Fruit fly (Drosophila melanogaster): ENCODE results near the gene tkv.
A peak's percentile ranks its signal among the peaks of the same experiment; 100 is the strongest.

tkv gene

DNA sequence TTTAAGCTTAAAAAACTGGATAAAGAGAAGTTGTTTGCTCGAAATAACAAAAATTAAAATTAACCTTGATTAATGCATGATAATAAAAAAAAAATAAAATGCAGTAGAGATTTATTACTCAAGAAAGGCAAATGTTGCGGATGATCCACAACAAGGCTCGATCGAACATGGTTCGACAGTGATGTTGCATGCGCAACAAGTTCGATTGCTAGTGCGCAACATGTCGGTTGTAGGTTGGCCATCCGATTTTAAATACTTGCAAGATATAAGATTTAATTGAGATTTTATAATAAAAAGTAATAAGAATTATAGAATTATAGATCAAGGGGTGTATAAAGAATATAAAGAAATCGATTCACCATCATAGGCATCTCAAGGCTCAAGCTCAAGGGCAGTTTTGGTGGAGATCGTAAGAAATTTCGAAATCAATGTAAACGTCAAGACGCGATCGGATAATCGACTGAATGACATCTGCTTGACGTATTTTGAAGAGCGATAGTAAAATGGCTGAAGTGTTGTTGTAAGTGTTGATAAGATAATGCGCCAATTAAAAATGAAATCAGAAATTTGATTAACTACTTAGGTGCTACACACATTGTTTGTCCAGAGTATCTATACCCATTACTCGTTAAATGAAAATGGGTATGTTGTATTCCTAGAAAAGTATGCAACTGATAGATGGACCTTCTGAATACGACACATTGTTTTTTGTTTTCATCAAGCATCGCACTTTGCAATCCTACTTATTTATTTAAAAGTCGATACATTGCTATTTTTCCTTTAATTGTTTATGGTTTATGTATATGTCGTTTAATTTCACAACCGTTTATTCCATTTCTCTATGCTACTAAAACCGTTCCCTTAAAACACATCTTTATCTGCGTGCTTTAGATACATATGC, 61.7 kb downstream of the tkv start (continued):
- no peak for TF ChIP-seq Dp (GFP tag; optimal IDR thresholded peaks at IDR 0.05)
- peak; percentile 65 for TF ChIP-seq sens (GFP tag)
- no peak for TF ChIP-seq danr (GFP tag; IDR thresholded peaks at IDR 0.05)
- no peak for TF ChIP-seq peb (GFP tag; IDR thresholded peaks at IDR 0.05)
- TF ChIP-seq CG13424 (tag; optimal IDR thresholded peaks at IDR 0.05), result peak; percentile 11
- no peak for TF ChIP-seq CG42726 (GFP tag; IDR thresholded peaks at IDR 0.05; ENCODE audit: partially characterized antibody)
- TF ChIP-seq HLH3B (GFP tag; IDR thresholded peaks at IDR 0.05), result no peak
- TF ChIP-seq pum (GFP tag; optimal IDR thresholded peaks at IDR 0.05), result no peak
- TF ChIP-seq CG4617 (GFP tag; optimal IDR thresholded peaks at IDR 0.05; ENCODE audit: borderline replicate concordance), result no peak
- no peak for TF ChIP-seq CG2712 (tag; optimal IDR thresholded peaks at IDR 0.05)
- TF ChIP-seq CG13296 (GFP tag; optimal IDR thresholded peaks at IDR 0.05), result peak; percentile 6
- TF ChIP-seq fu2 (GFP tag; optimal IDR thresholded peaks at IDR 0.05), result peak; percentile 16
- TF ChIP-seq CG4424 (GFP tag; optimal IDR thresholded peaks at IDR 0.05), result no peak
- TF ChIP-seq gfzf (GFP tag; optimal IDR thresholded peaks at IDR 0.05), result no peak
- TF ChIP-seq Sry-δ (GFP tag; optimal IDR thresholded peaks at IDR 0.05), result no peak
- peak; percentile 65 for TF ChIP-seq CG2120 (GFP tag; optimal IDR thresholded peaks at IDR 0.05)
- TF ChIP-seq CG17385 (GFP tag; optimal IDR thresholded peaks at IDR 0.05), result peak; percentile 15
- TF ChIP-seq tio (GFP tag; optimal IDR thresholded peaks at IDR 0.05), result peak; percentile 49
- TF ChIP-seq chn (GFP tag; optimal IDR thresholded peaks at IDR 0.05), result no peak
- no peak for TF ChIP-seq gcm (GFP tag; optimal IDR thresholded peaks at IDR 0.05)
- TF ChIP-seq NC2β (GFP tag; optimal IDR thresholded peaks at IDR 0.05), result no peak
- TF ChIP-seq nau (GFP tag; optimal IDR thresholded peaks at IDR 0.05), result no peak
- TF ChIP-seq gro (GFP tag; optimal IDR thresholded peaks at IDR 0.05), result peak; percentile 7
- no peak for TF ChIP-seq chinmo (GFP tag; IDR thresholded peaks at IDR 0.05; ENCODE audit: partially characterized antibody)
- peak; percentile 23 for TF ChIP-seq corto (GFP tag; optimal IDR thresholded peaks at IDR 0.05)
- TF ChIP-seq dan (GFP tag; IDR thresholded peaks at IDR 0.05), result no peak
- no peak for TF ChIP-seq CG1832 (GFP tag; optimal IDR thresholded peaks at IDR 0.05)
- no peak for TF ChIP-seq CG10321 (GFP tag; IDR thresholded peaks at IDR 0.05)
- no peak for TF ChIP-seq Six4 (GFP tag; optimal IDR thresholded peaks at IDR 0.05)
- no peak for TF ChIP-seq crol (GFP tag; IDR thresholded peaks at IDR 0.05)
- no peak for TF ChIP-seq Asciz (GFP tag; optimal IDR thresholded peaks at IDR 0.05)
- TF ChIP-seq CG3281 (GFP tag; optimal IDR thresholded peaks at IDR 0.05), result peak; percentile 19
- peak; percentile 39 for TF ChIP-seq Meics (GFP tag; optimal IDR thresholded peaks at IDR 0.05)
- no peak for TF ChIP-seq pros (GFP tag; optimal IDR thresholded peaks at IDR 0.05)
- TF ChIP-seq CG7928 (GFP tag; optimal IDR thresholded peaks at IDR 0.05), result no peak
- TF ChIP-seq usp (GFP tag; optimal IDR thresholded peaks at IDR 0.05), result no peak
- no peak for TF ChIP-seq CG11093 (GFP tag; IDR thresholded peaks at IDR 0.05)
- TF ChIP-seq Dip3 (GFP tag; optimal IDR thresholded peaks at IDR 0.05), result peak; percentile 26
- TF ChIP-seq gsb-n (tag; optimal IDR thresholded peaks at IDR 0.05), result no peak
- no peak for TF ChIP-seq CG30020 (tag; optimal IDR thresholded peaks at IDR 0.05)
- no peak for TF ChIP-seq trh (GFP tag; optimal IDR thresholded peaks at IDR 0.05)
- no peak for TF ChIP-seq maf-S (GFP tag; optimal IDR thresholded peaks at IDR 0.05)
- no peak for TF ChIP-seq Awh (GFP tag; IDR thresholded peaks at IDR 0.05)
- no peak for TF ChIP-seq MTF-1 (GFP tag; optimal IDR thresholded peaks at IDR 0.05; ENCODE audit: borderline replicate concordance)
- peak; percentile 98 for TF ChIP-seq grn (GFP tag; optimal IDR thresholded peaks at IDR 0.05)
- no peak for TF ChIP-seq psq (GFP tag; optimal IDR thresholded peaks at IDR 0.05)
- TF ChIP-seq Adf1 (GFP tag; IDR thresholded peaks at IDR 0.05), result no peak
- no peak for TF ChIP-seq kay (GFP tag; optimal IDR thresholded peaks at IDR 0.05)
- no peak for TF ChIP-seq Hsf (GFP tag; optimal IDR thresholded peaks at IDR 0.05)
- TF ChIP-seq CG33557 (GFP tag; optimal IDR thresholded peaks at IDR 0.05), result no peak
